Fruit fly (Drosophila melanogaster): Measurements from ENCODE around the gene Ubx.
A peak's percentile ranks its signal among the peaks of the same experiment; 100 is the strongest.

Gene Ubx

dm6 chr3R:16640005-16640408, 94.2 kb downstream of the Ubx start, which contains the start of gene nonA-l:
nonA-l (plus strand) TSS chr3R:16640205.
- no peak for TF ChIP-seq CG8478 (optimal IDR thresholded peaks at IDR 0.05)
- TF ChIP-seq CTCF (optimal IDR thresholded peaks at IDR 0.05): peak in 1 of 2 experiments; percentile 22

- no peak for TF ChIP-seq CTCF (optimal IDR thresholded peaks at IDR 0.05)
- TF ChIP-seq CG8478 (optimal IDR thresholded peaks at IDR 0.05): no peak
These were observed 101.5 kb downstream of the Ubx start for dm6 chr3R:16632698-16633097.

dm6 chr3R:16630564-16630963, 103.7 kb downstream of the Ubx start:
- TF ChIP-seq CG8478 (optimal IDR thresholded peaks at IDR 0.05) (no peak), CTCF (optimal IDR thresholded peaks at IDR 0.05) (no peak)

dm6 chr3R:16626899-16627432, 107.3 kb downstream of the Ubx start:
- TF ChIP-seq CG8478 (optimal IDR thresholded peaks at IDR 0.05) (no peak), CTCF (optimal IDR thresholded peaks at IDR 0.05) (no peak)

dm6 chr3R:16625844-16626430, 108.3 kb downstream of the Ubx start:
- TF ChIP-seq CTCF (optimal IDR thresholded peaks at IDR 0.05): no peak
- TF ChIP-seq CG8478 (optimal IDR thresholded peaks at IDR 0.05): no peak

dm6 chr3R:16624750-16625549, 109.3 kb downstream of the Ubx start, which contains the start of gene Fas1:
Fas1 (plus strand) TSS chr3R:16625238.
- peak; percentile 45 to 66 for TF ChIP-seq CTCF (optimal IDR thresholded peaks at IDR 0.05)
- no peak for TF ChIP-seq CG8478 (optimal IDR thresholded peaks at IDR 0.05)

- TF ChIP-seq CG8478 (optimal IDR thresholded peaks at IDR 0.05) (no peak), CTCF (optimal IDR thresholded peaks at IDR 0.05) (no peak)
These were observed 109.9 kb downstream of the Ubx start, which contains the start of gene Ccdc114 for dm6 chr3R:16624371-16624749. Ccdc114 (minus strand) TSS chr3R:16624717.

dm6 chr3R:16620478-16620877, 113.7 kb downstream of the Ubx start, which contains the start of gene CG14893:
CG14893 (plus strand) TSS chr3R:16620778.
- TF ChIP-seq CTCF (optimal IDR thresholded peaks at IDR 0.05): no peak
- no peak for TF ChIP-seq CG8478 (optimal IDR thresholded peaks at IDR 0.05)

dm6 chr3R:16617650-16618049, 116.6 kb downstream of the Ubx start, which contains the start of gene CG17560:
CG17560 (plus strand) TSS chr3R:16617950.
- no peak for TF ChIP-seq CTCF (optimal IDR thresholded peaks at IDR 0.05)
- no peak for TF ChIP-seq CG8478 (optimal IDR thresholded peaks at IDR 0.05)

- TF ChIP-seq CTCF (optimal IDR thresholded peaks at IDR 0.05) (no peak), CG8478 (optimal IDR thresholded peaks at IDR 0.05) (no peak)
These were observed 119.2 kb downstream of the Ubx start, which contains the start of gene CG17562 for dm6 chr3R:16615009-16615408. CG17562 (plus strand) TSS chr3R:16615309.

dm6 chr3R:16614241-16614640, 120.0 kb downstream of the Ubx start, which contains the start of gene CG10340:
CG10340 (minus strand) TSS chr3R:16614391.
- TF ChIP-seq CTCF (optimal IDR thresholded peaks at IDR 0.05) (peak in 1 of 2 experiments; percentile 10), CG8478 (optimal IDR thresholded peaks at IDR 0.05) (no peak)

dm6 chr3R:16613300-16613699, 120.9 kb downstream of the Ubx start, which contains the start of gene CG12783:
CG12783 (minus strand) TSS chr3R:16613400.
- TF ChIP-seq CG8478 (optimal IDR thresholded peaks at IDR 0.05) (no peak), CTCF (optimal IDR thresholded peaks at IDR 0.05) (no peak)

- no peak for TF ChIP-seq CTCF (optimal IDR thresholded peaks at IDR 0.05)
- TF ChIP-seq CG8478 (optimal IDR thresholded peaks at IDR 0.05): no peak
These were observed 123.0 kb downstream of the Ubx start for dm6 chr3R:16611240-16611639.

- no peak for TF ChIP-seq CG8478 (optimal IDR thresholded peaks at IDR 0.05)
- TF ChIP-seq CTCF (optimal IDR thresholded peaks at IDR 0.05): no peak
These were observed 125.3 kb downstream of the Ubx start, which contains the start of gene NPF for dm6 chr3R:16608920-16609319. NPF (plus strand) TSS chr3R:16609220.
